Fruit fly (Drosophila melanogaster) whole organism, wandering third instar larva: ENCODE results near the gene CG11162.

Experiments
- Abd-B ChIP-seq: fragments of >200 bp; optimal IDR thresholded peaks from 2 replicates; lab custom pipeline; 2017; ENCODE audit warnings: missing biosample characterization, missing genetic modification characterization
- CG32264 ChIP-seq: fragments of 200-800 bp; sonication (Bioruptor generic); optimal IDR thresholded peaks from 2 replicates; lab custom pipeline; 2016; ENCODE audit warnings: missing biosample characterization, missing genetic modification characterization
- CG9705 ChIP-seq: fragments of 200-800 bp; sonication (Bioruptor generic); optimal IDR thresholded peaks from 2 replicates; lab custom pipeline; 2018; ENCODE audit warnings: missing biosample characterization, mild to moderate bottlenecking, missing genetic modification characterization
- CrebA ChIP-seq: fragments of 200-800 bp; sonication (Bioruptor generic); optimal IDR thresholded peaks from 2 replicates; lab custom pipeline; 2016; ENCODE audit warnings: missing biosample characterization, mild to moderate bottlenecking, missing genetic modification characterization, borderline replicate concordance
- Dif ChIP-seq: fragments of 200-275, 200-300 bp; sonication (Bioruptor generic); optimal IDR thresholded peaks from 2 replicates; lab custom pipeline; 2018; ENCODE audit warnings: missing biosample characterization, missing genetic modification characterization; ENCODE audit not compliant: partially characterized antibody
- GATAd ChIP-seq: sonication (Bioruptor generic); optimal IDR thresholded peaks from 2 replicates; lab custom pipeline; 2016; ENCODE audit warnings: missing biosample characterization, missing genetic modification characterization
- HLH106 ChIP-seq: fragments of 200-800 bp; optimal IDR thresholded peaks from 3 replicates; lab custom pipeline; 2019; ENCODE audit warnings: missing biosample characterization, mild to moderate bottlenecking, missing genetic modification characterization, moderate library complexity
- Hnf4 ChIP-seq: fragments of 200-800 bp; sonication (Bioruptor generic); optimal IDR thresholded peaks from 2 replicates; lab custom pipeline; 2016; ENCODE audit warnings: missing biosample characterization, mild to moderate bottlenecking, missing genetic modification characterization
- Hr78 ChIP-seq: fragments of >200 bp; optimal IDR thresholded peaks from 2 replicates; lab custom pipeline; 2017; ENCODE audit warnings: missing biosample characterization, missing genetic modification characterization
- Hr83 ChIP-seq: fragments of 200-300 bp; sonication (Bioruptor generic); optimal IDR thresholded peaks from 2 replicates; lab custom pipeline; 2016; ENCODE audit warnings: missing biosample characterization, mild to moderate bottlenecking, missing genetic modification characterization, moderate library complexity; ENCODE audit not compliant: poor library complexity, severe bottlenecking
- Jra ChIP-seq: sonication (Bioruptor generic); optimal IDR thresholded peaks from 2 replicates; lab custom pipeline; 2016; ENCODE audit warnings: missing biosample characterization, missing genetic modification characterization
- Mio ChIP-seq: sonication (Bioruptor generic); optimal IDR thresholded peaks from 2 replicates; lab custom pipeline; 2016; ENCODE audit warnings: missing biosample characterization, missing genetic modification characterization
- Myc ChIP-seq: fragments of >200 bp; optimal IDR thresholded peaks from 2 replicates; lab custom pipeline; 2017
- N ChIP-seq: fragments of >200 bp; optimal IDR thresholded peaks from 2 replicates; lab custom pipeline; 2018; ENCODE audit warnings: missing biosample characterization, missing external identifiers, missing genetic modification characterization
- OdsH ChIP-seq: fragments of 200-800 bp; sonication (Bioruptor generic); optimal IDR thresholded peaks from 2 replicates; lab custom pipeline; 2016; ENCODE audit warnings: missing biosample characterization, mild to moderate bottlenecking, missing genetic modification characterization
- Rel ChIP-seq, 2 experiments: fragments of 200-800 bp; sonication (Bioruptor generic) in 1 of 2; optimal IDR thresholded peaks; 2 replicates in 1 of 2; 3 replicates in 1 of 2; lab custom pipeline; 2016 to 2019; ENCODE audit warnings: mild to moderate bottlenecking in 2 of 2, missing biosample characterization in 2 of 2, missing genetic modification characterization in 2 of 2, moderate library complexity in 1 of 2
- Sp1 ChIP-seq: fragments of 200-800 bp; sonication (Bioruptor generic); optimal IDR thresholded peaks from 3 replicates; lab custom pipeline; 2019; ENCODE audit warnings: missing biosample characterization, mild to moderate bottlenecking, missing genetic modification characterization, moderate library complexity
- br ChIP-seq: fragments of 200-800 bp; sonication (Bioruptor generic); optimal IDR thresholded peaks from 2 replicates; lab custom pipeline; 2016; ENCODE audit warnings: missing biosample characterization, missing genetic modification characterization
- brk ChIP-seq: fragments of 200-800 bp; sonication (Bioruptor generic); optimal IDR thresholded peaks from 2 replicates; lab custom pipeline; 2016; ENCODE audit warnings: missing biosample characterization, mild to moderate bottlenecking, missing genetic modification characterization
- dl ChIP-seq, 2 experiments: fragments of 175-275, 200-275 bp in 1 of 2; fragments of 200-275 bp in 1 of 2; sonication (Bioruptor generic); optimal IDR thresholded peaks; lab custom pipeline; 2018; ENCODE audit warnings: mild to moderate bottlenecking in 2 of 2, missing biosample characterization in 2 of 2, missing genetic modification characterization in 2 of 2, moderate library complexity in 2 of 2; ENCODE audit not compliant: partially characterized antibody in 2 of 2, insufficient read depth in 1 of 2
- dmrt93B ChIP-seq: fragments of 200-800 bp; sonication (Bioruptor generic); optimal IDR thresholded peaks from 2 replicates; lab custom pipeline; 2018; ENCODE audit warnings: missing biosample characterization, mild to moderate bottlenecking, missing genetic modification characterization
- ey ChIP-seq: fragments of 200-800 bp; sonication (Bioruptor generic); optimal IDR thresholded peaks from 2 replicates; lab custom pipeline; 2016; ENCODE audit warnings: missing biosample characterization, missing genetic modification characterization
- foxo ChIP-seq, 2 experiments: fragments of 200-800 bp; sonication (Bioruptor generic); optimal IDR thresholded peaks; 2 replicates in 1 of 2; 3 replicates in 1 of 2; lab custom pipeline; 2016 to 2017; ENCODE audit warnings: missing biosample characterization in 2 of 2, missing genetic modification characterization in 2 of 2
- fru ChIP-seq: fragments of 200-800 bp; sonication (Bioruptor generic); optimal IDR thresholded peaks from 3 replicates; lab custom pipeline; 2016; ENCODE audit warnings: missing biosample characterization, mild to moderate bottlenecking, missing genetic modification characterization
- h ChIP-seq: fragments of 200-800 bp; sonication (Bioruptor generic); optimal IDR thresholded peaks from 3 replicates; lab custom pipeline; 2016; ENCODE audit warnings: missing biosample characterization, mild to moderate bottlenecking, missing genetic modification characterization
- jim ChIP-seq: fragments of 175-275, 200-325 bp; sonication (Bioruptor generic); optimal IDR thresholded peaks from 2 replicates; lab custom pipeline; 2016; ENCODE audit warnings: missing biosample characterization, mild to moderate bottlenecking, missing genetic modification characterization
- lola ChIP-seq: fragments of >200 bp; optimal IDR thresholded peaks from 2 replicates; lab custom pipeline; 2017; ENCODE audit warnings: missing biosample characterization, missing genetic modification characterization
- psq ChIP-seq: fragments of 200-800 bp; sonication (Bioruptor generic); optimal IDR thresholded peaks from 3 replicates; lab custom pipeline; 2017; ENCODE audit warnings: missing biosample characterization, mild to moderate bottlenecking, missing genetic modification characterization, moderate library complexity
- rgr ChIP-seq: fragments of 200-800 bp; sonication (Bioruptor generic); optimal IDR thresholded peaks from 3 replicates; lab custom pipeline; 2016; ENCODE audit warnings: missing biosample characterization, mild to moderate bottlenecking, missing genetic modification characterization
- sv ChIP-seq: fragments of 200-800 bp; sonication (Bioruptor generic); optimal IDR thresholded peaks from 3 replicates; lab custom pipeline; 2016; ENCODE audit warnings: missing biosample characterization, missing genetic modification characterization
- tai ChIP-seq: sonication (Bioruptor generic); optimal IDR thresholded peaks from 2 replicates; lab custom pipeline; 2016; ENCODE audit warnings: missing biosample characterization, missing genetic modification characterization
- woc ChIP-seq: sonication (Bioruptor generic); optimal IDR thresholded peaks from 2 replicates; lab custom pipeline; 2016; ENCODE audit warnings: missing biosample characterization, mild to moderate bottlenecking, missing genetic modification characterization

Gene CG11162

DNA sequence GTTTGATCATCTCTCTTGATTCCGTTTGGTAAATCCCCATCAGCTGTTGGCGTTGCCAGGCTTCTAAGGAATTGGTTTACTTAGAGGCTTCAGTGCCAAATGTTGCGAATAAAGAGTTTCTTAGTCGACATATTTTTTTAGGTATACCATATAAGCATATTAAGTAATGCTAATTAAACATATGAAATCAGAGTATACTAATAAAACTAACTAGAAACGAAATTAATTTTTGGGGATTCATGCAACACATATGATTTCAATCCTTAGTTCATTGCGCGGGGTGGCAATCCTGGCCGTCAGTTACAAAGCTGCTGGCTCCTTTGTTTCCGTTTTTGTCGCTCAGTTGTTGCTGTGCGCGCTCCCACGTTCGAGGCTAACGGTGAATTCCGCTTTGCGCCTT, 7.3 kb upstream of the CG11162 start, which contains the start of gene CG15760:
Gene CG15760 (plus strand): TSS at position 334 of the 400 bp plus-strand sequence.
- TF ChIP-seq Rel (GFP tag; optimal IDR thresholded peaks at IDR 0.05; lab: Kevin White, UChicago) = no peak
- TF ChIP-seq Rel (tag; optimal IDR thresholded peaks at IDR 0.05; lab: Kevin White, UChicago) = peak; percentile 71
- no peak for TF ChIP-seq tai (GFP tag; lab: Kevin White, UChicago)

DNA sequence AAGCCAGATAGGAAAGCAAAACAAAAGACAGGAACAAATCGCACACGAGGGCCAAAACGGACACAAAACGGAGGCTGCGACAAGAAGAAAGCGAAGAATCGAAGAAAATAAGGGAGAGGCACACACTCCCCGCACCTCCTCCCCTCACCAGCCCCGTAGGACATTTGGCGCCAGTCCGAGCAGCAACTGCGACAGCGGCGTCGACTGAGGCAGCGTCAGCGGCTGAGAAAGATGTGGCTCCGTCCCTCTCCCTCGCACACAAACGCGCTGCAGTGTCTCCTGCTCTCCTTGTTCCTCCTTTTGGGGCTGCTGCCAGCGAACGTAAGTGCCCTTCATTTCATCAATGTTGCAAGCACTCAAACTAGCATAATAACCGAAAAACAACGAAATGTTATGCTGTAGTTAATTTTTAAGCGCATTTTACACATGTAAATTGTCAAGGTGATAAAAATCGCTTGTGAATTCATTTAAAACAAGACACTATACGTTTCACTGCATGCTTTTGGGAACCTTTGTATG, 6.3 kb upstream of the CG11162 start:
- TF ChIP-seq Abd-B (GFP tag; lab: Kevin White, UChicago) (no peak), psq (GFP tag; lab: Kevin White, UChicago) (peak; percentile 18), jim (GFP tag; lab: Kevin White, UChicago) (no peak), brk (GFP tag; lab: Kevin White, UChicago) (no peak), dmrt93B (no peak), Rel (GFP tag; optimal IDR thresholded peaks at IDR 0.05; lab: Kevin White, UChicago) (no peak), Rel (tag; optimal IDR thresholded peaks at IDR 0.05; lab: Kevin White, UChicago) (no peak), OdsH (GFP tag; lab: Kevin White, UChicago) (no peak)

DNA sequence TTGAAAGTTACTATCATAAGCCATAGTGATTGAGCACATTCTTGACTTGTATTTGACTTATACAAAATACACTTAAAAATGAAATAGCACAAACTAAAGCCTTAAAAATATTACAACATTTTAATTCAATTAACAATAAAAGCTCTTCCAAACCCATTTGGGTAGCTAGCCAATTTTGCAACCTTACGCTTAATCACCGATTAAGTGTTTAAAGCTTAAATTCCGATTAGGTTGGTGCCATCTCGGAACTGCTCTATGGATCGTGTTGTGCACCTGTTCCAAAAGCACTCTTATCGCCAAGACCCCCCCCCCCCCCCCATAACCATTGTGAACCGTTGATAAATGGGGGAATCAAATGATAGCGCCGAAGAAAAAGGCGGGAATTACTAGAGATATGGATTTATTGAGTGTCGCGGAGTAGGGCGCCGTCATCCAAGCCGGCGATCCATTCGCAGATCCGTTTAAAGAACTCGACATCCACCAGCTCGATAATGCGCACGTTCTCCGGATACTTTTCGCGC, 1.3 kb downstream of the CG11162 start:
- TF ChIP-seq Rel (GFP tag; optimal IDR thresholded peaks at IDR 0.05; lab: Kevin White, UChicago) (no peak), Rel (tag; optimal IDR thresholded peaks at IDR 0.05; lab: Kevin White, UChicago) (peak; percentile 99), Jra (GFP tag; lab: Kevin White, UChicago) (no peak), GATAd (GFP tag; lab: Kevin White, UChicago) (no peak), ey (GFP tag; lab: Kevin White, UChicago) (no peak), fru (no peak), HLH106 (no peak), foxo (GFP tag; optimal IDR thresholded peaks at IDR 0.05; lab: Kevin White, UChicago) (no peak), rgr (no peak)

DNA sequence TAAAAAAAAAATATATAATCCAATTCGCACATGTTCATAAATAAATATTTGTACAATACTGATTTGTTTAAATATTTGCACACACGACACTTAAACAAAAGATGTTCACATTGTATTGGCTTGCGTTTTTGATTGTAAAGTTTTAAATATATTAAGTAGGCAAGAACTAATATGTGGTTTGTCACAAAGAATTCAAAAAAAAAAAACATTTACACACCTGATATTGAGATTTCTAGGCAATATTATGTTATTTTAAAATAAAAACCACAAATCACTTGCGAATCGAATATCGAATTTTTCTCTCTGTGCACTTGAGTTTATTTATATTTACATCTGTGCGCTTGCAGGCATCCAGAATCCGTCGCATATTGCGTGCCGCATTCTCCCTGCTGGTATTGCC, 2.9 kb downstream of the CG11162 start:
- TF ChIP-seq br (GFP tag; lab: Kevin White, UChicago) = peak; percentile 44
- TF ChIP-seq woc (GFP tag; lab: Kevin White, UChicago) = peak; percentile 27
- no peak for TF ChIP-seq jim (GFP tag; lab: Kevin White, UChicago)
- peak in 1 of 2 experiments; percentile 75 for TF ChIP-seq foxo (GFP tag; optimal IDR thresholded peaks at IDR 0.05; lab: Kevin White, UChicago)
- TF ChIP-seq psq (GFP tag; lab: Kevin White, UChicago) = peak; percentile 49
- TF ChIP-seq dmrt93B = peak; percentile 45
- TF ChIP-seq Hnf4 (GFP tag; lab: Kevin White, UChicago) = peak; percentile 62
- TF ChIP-seq h (GFP tag; lab: Kevin White, UChicago) = peak; percentile 78
- peak; percentile 9 for TF ChIP-seq CG32264 (GFP tag; lab: Kevin White, UChicago)
- peak; percentile 73 for TF ChIP-seq Sp1 (GFP tag; lab: Kevin White, UChicago)
- peak; percentile 68 for TF ChIP-seq OdsH (GFP tag; lab: Kevin White, UChicago)
- TF ChIP-seq CG9705 = peak; percentile 11
- peak; percentile 70 for TF ChIP-seq fru
- no peak for TF ChIP-seq sv (GFP tag; lab: Kevin White, UChicago)
- TF ChIP-seq Myc (lab: Kevin White, UChicago) = no peak
- TF ChIP-seq Mio (GFP tag; lab: Kevin White, UChicago) = no peak
- TF ChIP-seq brk (GFP tag; lab: Kevin White, UChicago) = peak; percentile 19
- TF ChIP-seq ey (GFP tag; lab: Kevin White, UChicago) = peak; percentile 48
- TF ChIP-seq HLH106 = peak; percentile 52
- no peak for TF ChIP-seq GATAd (GFP tag; lab: Kevin White, UChicago)
- peak; percentile 74 for TF ChIP-seq rgr

DNA sequence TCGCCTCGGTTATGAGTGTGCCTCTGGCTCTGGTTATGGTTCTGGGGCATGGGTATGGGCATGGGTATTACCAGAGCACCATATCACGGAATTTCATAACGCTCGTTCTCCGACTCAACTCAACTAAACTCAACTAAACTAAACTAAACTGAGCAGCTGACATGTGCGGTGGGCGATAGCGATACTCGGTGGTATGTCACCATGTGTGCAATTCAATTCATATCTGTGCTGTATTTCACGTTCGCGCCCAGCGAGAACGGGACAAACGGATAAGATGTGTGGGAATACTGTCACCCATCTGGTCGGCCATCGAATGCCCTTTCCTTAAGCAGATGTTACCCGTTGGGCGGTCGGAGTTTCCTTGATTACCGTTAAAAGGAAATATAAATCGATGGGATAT, 3.6 kb downstream of the CG11162 start, which contains the start of gene CG12177:
Gene CG12177 (minus strand): TSS at position 239 of the 400 bp plus-strand sequence.
- TF ChIP-seq dl (GFP tag; optimal IDR thresholded peaks at IDR 0.05; lab: Kevin White, UChicago; ENCODE audit: insufficient read depth in 1 of 2, partially characterized antibody in 2 of 2) (no peak), dmrt93B (no peak)

DNA sequence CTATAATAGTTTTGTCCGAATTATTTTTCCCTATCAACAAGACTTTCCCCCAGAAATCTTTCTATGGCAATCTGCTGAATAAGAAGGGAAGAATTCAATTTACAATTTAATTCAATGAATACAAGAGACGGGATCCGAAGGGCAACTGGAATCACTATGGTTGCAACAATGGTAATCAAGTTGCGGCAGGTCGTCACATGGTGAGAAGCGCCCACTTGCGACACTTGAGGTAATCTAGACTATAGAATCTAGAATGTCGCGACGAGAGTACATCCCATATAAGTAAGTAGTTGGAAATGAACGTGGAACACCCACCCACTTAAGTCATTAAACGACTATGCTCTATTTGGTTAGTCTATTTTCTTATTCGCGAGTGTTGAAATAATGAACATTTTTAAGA, 5.2 kb downstream of the CG11162 start:
- no peak for TF ChIP-seq Hr78 (GFP tag; lab: Kevin White, UChicago)
- no peak for TF ChIP-seq jim (GFP tag; lab: Kevin White, UChicago)
- TF ChIP-seq h (GFP tag; lab: Kevin White, UChicago) = no peak
- TF ChIP-seq Abd-B (GFP tag; lab: Kevin White, UChicago) = no peak
- TF ChIP-seq Dif = no peak
- no peak for TF ChIP-seq sv (GFP tag; lab: Kevin White, UChicago)
- no peak for TF ChIP-seq N (GFP tag; lab: Kevin White, UChicago)
- no peak for TF ChIP-seq CrebA (GFP tag; lab: Kevin White, UChicago)
- TF ChIP-seq woc (GFP tag; lab: Kevin White, UChicago) = no peak
- TF ChIP-seq CG32264 (GFP tag; lab: Kevin White, UChicago) = no peak
- no peak for TF ChIP-seq tai (GFP tag; lab: Kevin White, UChicago)
- no peak for TF ChIP-seq lola (GFP tag; lab: Kevin White, UChicago)
- TF ChIP-seq Hr83 (GFP tag; lab: Kevin White, UChicago) = no peak
- TF ChIP-seq dl (GFP tag; optimal IDR thresholded peaks at IDR 0.05; lab: Kevin White, UChicago; ENCODE audit: insufficient read depth in 1 of 2, partially characterized antibody in 2 of 2) = no peak
- TF ChIP-seq Myc (lab: Kevin White, UChicago) = no peak
- TF ChIP-seq rgr = no peak
- TF ChIP-seq fru = no peak
